Worm (Caenorhabditis elegans) whole organism, mixed stage, embryonic: ENCODE measurements around the gene T26H10.2.

Experiments used
- M03D4.4 ChIP-seq: sonication (generic microtip); optimal IDR thresholded peaks from 2 replicates; lab custom pipeline; 2017; ENCODE audit warnings: mild to moderate bottlenecking, missing genetic modification characterization, missing compliant biosample characterization
- blmp-1 ChIP-seq: fragments of 150-350 bp; optimal IDR thresholded peaks from 2 replicates; lab custom pipeline; 2014; ENCODE audit warnings: missing biosample characterization, missing genetic modification characterization
- ceh-39 ChIP-seq: fragments of 150-350 bp; optimal IDR thresholded peaks from 2 replicates; lab custom pipeline; 2014; ENCODE audit warnings: missing biosample characterization, missing genetic modification characterization
- ceh-43 ChIP-seq: fragments of 200-800 bp; sonication (Bioruptor generic); optimal IDR thresholded peaks from 2 replicates; lab custom pipeline; 2018; ENCODE audit warnings: mild to moderate bottlenecking, missing genetic modification characterization, moderate library complexity, missing compliant biosample characterization
- ceh-83 ChIP-seq: fragments of 200-800 bp; sonication (Bioruptor generic); optimal IDR thresholded peaks from 2 replicates; lab custom pipeline; 2018; ENCODE audit warnings: mild to moderate bottlenecking, missing genetic modification characterization, missing compliant biosample characterization
- ces-1 ChIP-seq: fragments of 150-350 bp; optimal IDR thresholded peaks from 2 replicates; lab custom pipeline; 2014; ENCODE audit warnings: missing biosample characterization, missing genetic modification reagents, missing genetic modification characterization
- cnd-1 ChIP-seq: fragments of 200-800 bp; sonication (Bioruptor generic); optimal IDR thresholded peaks from 2 replicates; lab custom pipeline; 2018; ENCODE audit warnings: mild to moderate bottlenecking, missing genetic modification characterization, missing compliant biosample characterization
- drap-1 ChIP-seq: fragments of 200-800 bp; sonication (Bioruptor generic); optimal IDR thresholded peaks from 3 replicates; lab custom pipeline; 2018; ENCODE audit warnings: mild to moderate bottlenecking, missing genetic modification characterization, missing compliant biosample characterization
- elt-1 ChIP-seq: sonication (generic microtip); optimal IDR thresholded peaks from 2 replicates; lab custom pipeline; 2017; ENCODE audit warnings: missing genetic modification characterization, mild to moderate bottlenecking, missing compliant biosample characterization, antibody characterized with exemption, moderate library complexity, borderline replicate concordance; ENCODE audit not compliant: insufficient read depth
- elt-3 ChIP-seq: fragments of 150-350 bp; optimal IDR thresholded peaks from 2 replicates; lab custom pipeline; 2014; ENCODE audit warnings: missing biosample characterization, missing genetic modification characterization
- flh-1 ChIP-seq: fragments of 200-800 bp; sonication (Bioruptor generic); optimal IDR thresholded peaks from 2 replicates; lab custom pipeline; 2018; ENCODE audit warnings: mild to moderate bottlenecking, missing genetic modification characterization, moderate library complexity, missing compliant biosample characterization
- ham-2 ChIP-seq: fragments of 200-800 bp; sonication (Bioruptor generic); optimal IDR thresholded peaks from 2 replicates; lab custom pipeline; 2018; ENCODE audit warnings: mild to moderate bottlenecking, missing genetic modification characterization, missing compliant biosample characterization
- lin-13 ChIP-seq: fragments of 150-350 bp; optimal IDR thresholded peaks from 2 replicates; lab custom pipeline; 2014; ENCODE audit warnings: missing biosample characterization, missing genetic modification characterization
- lin-32 ChIP-seq: fragments of 200-800 bp; sonication (Bioruptor generic); optimal IDR thresholded peaks from 2 replicates; lab custom pipeline; 2018; ENCODE audit warnings: mild to moderate bottlenecking, missing genetic modification characterization, missing compliant biosample characterization
- lsy-2 ChIP-seq: fragments of 150-350 bp; optimal IDR thresholded peaks from 2 replicates; lab custom pipeline; 2014; ENCODE audit warnings: missing biosample characterization, missing genetic modification characterization
- mab-5 ChIP-seq: fragments of 150-350 bp; optimal IDR thresholded peaks from 2 replicates; lab custom pipeline; 2014; ENCODE audit warnings: missing biosample characterization, missing genetic modification characterization
- mep-1 ChIP-seq: fragments of 150-350 bp; optimal IDR thresholded peaks from 2 replicates; lab custom pipeline; 2017; ENCODE audit warnings: missing biosample characterization, missing genetic modification reagents, missing genetic modification characterization, inconsistent platforms
- mls-2 ChIP-seq: sonication (generic microtip); optimal IDR thresholded peaks from 2 replicates; lab custom pipeline; 2016; ENCODE audit warnings: mild to moderate bottlenecking, missing genetic modification characterization, moderate library complexity, missing compliant biosample characterization
- nhr-12 ChIP-seq: fragments of 150-350 bp; optimal IDR thresholded peaks from 2 replicates; lab custom pipeline; 2014; ENCODE audit warnings: missing biosample characterization, missing genetic modification characterization
- nhr-2 ChIP-seq: fragments of 150-350 bp; optimal IDR thresholded peaks from 2 replicates; lab custom pipeline; 2014; ENCODE audit warnings: missing biosample characterization, missing genetic modification characterization
- nhr-76 ChIP-seq: sonication (generic microtip); optimal IDR thresholded peaks from 2 replicates; lab custom pipeline; 2017; ENCODE audit warnings: missing biosample characterization, missing genetic modification characterization
- pha-4 ChIP-seq: fragments of 150-350 bp; optimal IDR thresholded peaks from 2 replicates; lab custom pipeline; 2018; ENCODE audit warnings: missing biosample characterization, missing genetic modification reagents, missing genetic modification characterization
- sem-2 ChIP-seq: fragments of 200-800 bp; sonication (Bioruptor generic); optimal IDR thresholded peaks from 2 replicates; lab custom pipeline; 2018; ENCODE audit warnings: mild to moderate bottlenecking, missing genetic modification characterization, missing compliant biosample characterization
- snpc-4 ChIP-seq: fragments of 150-350 bp; optimal IDR thresholded peaks from 2 replicates; lab custom pipeline; 2014; ENCODE audit warnings: missing biosample characterization, missing genetic modification characterization
- sptf-1 ChIP-seq: sonication (generic microtip); optimal IDR thresholded peaks from 2 replicates; lab custom pipeline; 2017; ENCODE audit warnings: mild to moderate bottlenecking, missing genetic modification characterization, moderate library complexity, missing compliant biosample characterization
- unc-120 ChIP-seq: sonication (generic microtip); optimal IDR thresholded peaks from 2 replicates; lab custom pipeline; 2017; ENCODE audit warnings: missing genetic modification characterization, missing compliant biosample characterization; ENCODE audit not compliant: poor library complexity, severe bottlenecking
- unc-39 ChIP-seq: fragments of 150-350 bp; optimal IDR thresholded peaks from 2 replicates; lab custom pipeline; 2014; ENCODE audit warnings: missing biosample characterization, missing genetic modification characterization
- unc-62 ChIP-seq: fragments of 150-350 bp; optimal IDR thresholded peaks from 2 replicates; lab custom pipeline; 2014; ENCODE audit warnings: missing biosample characterization, missing genetic modification reagents, missing genetic modification characterization
- zip-8 ChIP-seq: fragments of 150-350 bp; optimal IDR thresholded peaks from 2 replicates; lab custom pipeline; 2014; ENCODE audit warnings: missing biosample characterization, missing genetic modification characterization

Gene T26H10.2

ce11 chrV:11389776-11390175, 34.7 kb downstream of the T26H10.2 start, which contains the start of gene col-155:
Gene col-155 (minus strand): TSS chrV:11389876.
- TF ChIP-seq elt-1 (tag; lab: Kevin White, UChicago) (no peak), ces-1 (GFP tag; lab: Kevin White, UChicago) (no peak), mep-1 (tag; lab: Kevin White, UChicago) (no peak), nhr-12 (tag; lab: Kevin White, UChicago) (no peak), snpc-4 (tag; lab: Kevin White, UChicago) (no peak), lin-32 (GFP tag; lab: Kevin White, UChicago) (no peak), ceh-83 (GFP tag; lab: Kevin White, UChicago) (no peak), drap-1 (GFP tag; lab: Kevin White, UChicago) (no peak), blmp-1 (tag; lab: Kevin White, UChicago) (no peak)

DNA sequence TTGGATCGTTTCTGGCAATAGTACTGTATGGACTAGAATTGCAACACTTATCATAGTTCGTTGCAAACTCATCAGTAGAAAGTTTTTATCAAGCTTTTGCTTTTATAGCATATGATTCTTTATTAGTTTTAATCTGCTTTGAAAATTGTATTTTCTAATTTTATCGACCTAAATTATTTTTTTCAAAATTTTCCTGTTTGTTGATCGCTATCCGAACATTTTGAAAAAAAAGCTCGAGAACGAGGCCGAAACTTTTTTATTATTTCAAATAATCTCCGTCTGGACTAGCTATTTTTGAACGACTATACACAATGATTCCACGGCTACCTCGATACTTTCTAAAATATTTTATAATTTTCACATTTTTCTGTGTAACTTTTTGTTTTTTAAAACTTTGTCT, 38.0 kb downstream of the T26H10.2 start, which contains the start of gene F55C10.4:
Gene F55C10.4, plus strand, starts transcription at position 301 of the 400 bp plus-strand sequence.
- TF ChIP-seq unc-39 (tag; lab: Kevin White, UChicago) = no peak
- no peak for TF ChIP-seq mab-5 (tag; lab: Kevin White, UChicago)
- no peak for TF ChIP-seq ces-1 (GFP tag; lab: Kevin White, UChicago)
- TF ChIP-seq lin-13 (tag; lab: Kevin White, UChicago) = no peak
- TF ChIP-seq mls-2 (tag; lab: Kevin White, UChicago) = no peak
- no peak for TF ChIP-seq lin-32 (GFP tag; lab: Kevin White, UChicago)
- TF ChIP-seq unc-120 = no peak
- no peak for TF ChIP-seq ceh-39 (tag; lab: Kevin White, UChicago)
- no peak for TF ChIP-seq ham-2 (GFP tag; lab: Kevin White, UChicago)
- no peak for TF ChIP-seq elt-3 (tag; lab: Kevin White, UChicago)
- no peak for TF ChIP-seq cnd-1
- no peak for TF ChIP-seq zip-8 (tag; lab: Kevin White, UChicago)
- TF ChIP-seq sem-2 (GFP tag; lab: Kevin White, UChicago) = no peak
- TF ChIP-seq unc-62 = no peak
- TF ChIP-seq mep-1 (tag; lab: Kevin White, UChicago) = no peak
- no peak for TF ChIP-seq pha-4 (tag; lab: Kevin White, UChicago)
- no peak for TF ChIP-seq nhr-2 (tag; lab: Kevin White, UChicago)
- TF ChIP-seq lsy-2 (tag; lab: Kevin White, UChicago) = no peak
- no peak for TF ChIP-seq ceh-83 (GFP tag; lab: Kevin White, UChicago)

DNA sequence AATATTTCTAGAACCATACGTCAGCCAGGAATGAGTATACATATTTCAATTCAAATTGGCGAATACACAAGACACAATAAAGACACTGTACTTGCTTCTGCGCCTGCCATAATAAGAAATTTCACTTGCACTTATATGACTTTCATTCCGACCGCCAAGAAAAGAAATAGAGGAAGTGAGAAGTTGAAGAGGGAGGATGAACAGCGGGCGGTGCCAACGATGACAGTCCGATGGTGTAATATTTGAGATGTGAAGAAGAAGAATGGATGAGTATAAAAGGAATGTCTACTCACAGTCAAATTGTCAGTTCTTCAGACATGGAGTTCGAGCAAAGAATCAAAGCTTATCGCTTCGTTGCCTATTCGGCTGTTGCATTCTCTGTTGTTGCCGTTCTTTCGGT, 39.4 kb downstream of the T26H10.2 start, which contains the start of gene col-154:
Gene col-154, plus strand, starts transcription at position 301 of the 400 bp plus-strand sequence.
- no peak for TF ChIP-seq pha-4 (tag; lab: Kevin White, UChicago)

- TF ChIP-seq lsy-2 (tag; lab: Kevin White, UChicago) = no peak
- TF ChIP-seq mep-1 (tag; lab: Kevin White, UChicago) = no peak
- no peak for TF ChIP-seq blmp-1 (tag; lab: Kevin White, UChicago)
- no peak for TF ChIP-seq sptf-1 (tag; lab: Kevin White, UChicago)
- no peak for TF ChIP-seq sem-2 (GFP tag; lab: Kevin White, UChicago)
- no peak for TF ChIP-seq zip-8 (tag; lab: Kevin White, UChicago)
- no peak for TF ChIP-seq lin-32 (GFP tag; lab: Kevin White, UChicago)
- no peak for TF ChIP-seq M03D4.4 (tag; lab: Kevin White, UChicago)
- no peak for TF ChIP-seq nhr-76
- no peak for TF ChIP-seq ceh-83 (GFP tag; lab: Kevin White, UChicago)
- TF ChIP-seq ceh-39 (tag; lab: Kevin White, UChicago) = no peak
- no peak for TF ChIP-seq mab-5 (tag; lab: Kevin White, UChicago)
- TF ChIP-seq elt-1 (tag; lab: Kevin White, UChicago) = no peak
- no peak for TF ChIP-seq drap-1 (GFP tag; lab: Kevin White, UChicago)
- no peak for TF ChIP-seq ceh-43 (GFP tag; lab: Kevin White, UChicago)
- TF ChIP-seq, all 35 proteins: peak for 0
Observed at ce11 chrV:11383032-11383431, 41.4 kb downstream of the T26H10.2 start, which contains the start of gene F55C10.5. Gene F55C10.5 (plus strand): TSS chrV:11383105.

ce11 chrV:11380571-11380970, 43.9 kb downstream of the T26H10.2 start:
- no peak for TF ChIP-seq M03D4.4 (tag; lab: Kevin White, UChicago)
- no peak for TF ChIP-seq nhr-12 (tag; lab: Kevin White, UChicago)
- TF ChIP-seq nhr-76 = no peak
- TF ChIP-seq unc-62 = no peak
- no peak for TF ChIP-seq nhr-2 (tag; lab: Kevin White, UChicago)
- no peak for TF ChIP-seq mab-5 (tag; lab: Kevin White, UChicago)
- TF ChIP-seq flh-1 = no peak
- TF ChIP-seq sem-2 (GFP tag; lab: Kevin White, UChicago) = no peak
- no peak for TF ChIP-seq drap-1 (GFP tag; lab: Kevin White, UChicago)
- no peak for TF ChIP-seq cnd-1
- no peak for TF ChIP-seq unc-39 (tag; lab: Kevin White, UChicago)
- TF ChIP-seq lin-13 (tag; lab: Kevin White, UChicago) = no peak
- TF ChIP-seq ceh-43 (GFP tag; lab: Kevin White, UChicago) = no peak
- no peak for TF ChIP-seq ceh-83 (GFP tag; lab: Kevin White, UChicago)
- TF ChIP-seq lsy-2 (tag; lab: Kevin White, UChicago) = no peak
- TF ChIP-seq, all 35 proteins: peak for 0
